Worm (Caenorhabditis elegans): Measurements from ENCODE around the gene tph-1.

Gene tph-1

DNA sequence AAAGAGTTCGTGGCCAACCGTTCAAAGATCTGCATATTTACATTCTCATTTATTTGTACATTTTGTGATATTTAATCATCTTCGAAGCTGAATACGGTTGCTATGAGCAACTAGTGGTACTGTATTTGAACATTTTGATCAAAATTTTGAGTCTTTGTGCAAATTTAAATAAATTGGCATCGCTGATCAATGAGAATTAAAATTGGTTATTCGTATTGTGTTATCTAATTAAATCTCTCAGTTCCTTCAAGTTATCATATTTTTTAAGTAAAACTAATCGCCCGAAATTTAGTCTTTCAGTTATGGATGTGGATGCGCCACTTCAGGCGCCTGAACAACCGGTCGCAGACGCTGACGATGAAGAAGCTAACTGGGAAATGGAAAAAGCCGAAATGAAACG lies 50.2 kb downstream of the tph-1 start, which contains the start of gene npp-21:
Gene npp-21, plus strand, starts transcription at position 301 of the 400 bp plus-strand sequence.
- no peak for TF ChIP-seq tbx-11 (GFP tag; IDR thresholded peaks at IDR 0.05)
- no peak for TF ChIP-seq sea-1 (GFP tag; conservative IDR thresholded peaks at IDR 0.05)
- TF ChIP-seq ets-7 (tag; optimal IDR thresholded peaks at IDR 0.05) = no peak
- no peak for TF ChIP-seq F13C5.2 (tag; optimal IDR thresholded peaks at IDR 0.05)
- no peak for TF ChIP-seq hnd-1 (tag; optimal IDR thresholded peaks at IDR 0.05)
- TF ChIP-seq ceh-36 (tag; optimal IDR thresholded peaks at IDR 0.05) = no peak
- no peak for TF ChIP-seq ceh-13 (GFP tag; optimal IDR thresholded peaks at IDR 0.05)
- TF ChIP-seq pes-1 (GFP tag; IDR thresholded peaks at IDR 0.05) = no peak
